Worm (Caenorhabditis elegans): ENCODE results near the gene paf-2.
"Not testable (repeated sequence)": the region's sequence is repeated elsewhere in the genome, so short reads cannot be mapped to it uniquely, and the experiment has no call there.

Gene paf-2

ce11 chrX:4297452-4297851 lies at the start of gene paf-2:
Gene paf-2, minus strand, starts transcription at chrX:4297741.
- TF ChIP-seq ceh-28 (tag; optimal IDR thresholded peaks at IDR 0.05) (no peak), nhr-237 (tag; optimal IDR thresholded peaks at IDR 0.05) (no peak), skn-1 (tag; optimal IDR thresholded peaks at IDR 0.05) (no peak), mdl-1 (tag; optimal IDR thresholded peaks at IDR 0.05) (no peak), fkh-2 (tag; optimal IDR thresholded peaks at IDR 0.05) (no peak), nhr-12 (tag; optimal IDR thresholded peaks at IDR 0.05) (no peak), lin-39 (tag; optimal IDR thresholded peaks at IDR 0.05) (peak; percentile 21), sea-2 (GFP tag; optimal IDR thresholded peaks at IDR 0.05) (no peak), nhr-11 (tag; optimal IDR thresholded peaks at IDR 0.05) (no peak), unc-62 (GFP tag; optimal IDR thresholded peaks at IDR 0.05) (no peak), egl-5 (tag; optimal IDR thresholded peaks at IDR 0.05) (peak; percentile 1), nhr-43 (tag; optimal IDR thresholded peaks at IDR 0.05; ENCODE audit: poor library complexity, severe bottlenecking) (no peak), lsy-12 (tag; optimal IDR thresholded peaks at IDR 0.05) (no peak)

DNA sequence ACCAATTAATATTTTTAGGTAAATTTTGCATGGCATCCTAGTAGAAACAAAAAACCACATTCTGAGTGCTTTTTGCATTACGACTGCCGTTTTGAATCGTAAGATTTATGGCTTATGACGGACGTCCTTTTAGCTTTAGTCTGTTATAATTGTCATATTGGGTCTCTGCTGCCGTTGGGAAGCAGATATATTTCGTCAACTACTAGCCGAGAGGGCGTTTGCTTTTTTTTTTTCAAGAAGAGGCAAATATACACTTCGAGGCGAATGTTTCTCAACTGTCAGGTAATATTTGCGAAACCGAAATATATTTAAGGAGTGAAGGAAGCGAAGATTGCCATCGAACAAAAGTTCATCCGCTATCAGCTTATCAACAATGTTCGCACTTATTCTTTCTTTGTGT lies 46.4 kb upstream of the paf-2 start, which contains the start of gene F14H12.3:
F14H12.3 (plus strand) TSS at position 301 of the 400 bp plus-strand sequence.
- TF ChIP-seq lsy-12 (tag; optimal IDR thresholded peaks at IDR 0.05) (no peak), nhr-28 (tag; optimal IDR thresholded peaks at IDR 0.05) (no peak), lin-39 (tag; optimal IDR thresholded peaks at IDR 0.05) (no peak), nhr-76 (tag; optimal IDR thresholded peaks at IDR 0.05) (no peak), ceh-16 (tag; optimal IDR thresholded peaks at IDR 0.05) (no peak)

DNA sequence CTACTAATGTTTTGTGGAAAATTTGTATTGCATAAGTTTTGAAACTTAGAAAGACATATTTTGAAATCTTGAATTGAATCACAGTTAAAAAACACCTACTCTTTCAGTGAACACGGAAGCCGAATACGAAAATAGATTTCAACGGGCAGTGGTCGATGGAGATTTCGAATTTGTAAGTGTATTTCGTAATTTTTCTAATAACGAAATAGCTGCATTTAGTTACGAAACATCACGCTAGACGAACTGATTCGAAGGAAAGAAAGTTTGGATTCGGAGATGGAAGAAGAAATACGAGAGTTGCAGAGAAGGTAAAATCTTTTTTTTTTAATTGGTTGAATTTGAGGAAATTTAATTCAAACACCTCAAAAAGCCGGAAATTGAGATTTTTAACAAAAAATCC lies 45.2 kb upstream of the paf-2 start:
- no peak for TF ChIP-seq jun-1 (tag; optimal IDR thresholded peaks at IDR 0.05)
- TF ChIP-seq fos-1 (tag; optimal IDR thresholded peaks at IDR 0.05) = no peak
- TF ChIP-seq nfya-1 (tag; optimal IDR thresholded peaks at IDR 0.05; ENCODE audit: insufficient read depth) = no peak
- TF ChIP-seq nhr-67 (tag; optimal IDR thresholded peaks at IDR 0.05) = no peak
- no peak for TF ChIP-seq snpc-4 (tag; optimal IDR thresholded peaks at IDR 0.05)
- no peak for TF ChIP-seq mdl-1 (tag; optimal IDR thresholded peaks at IDR 0.05)
- TF ChIP-seq nhr-12 (tag; optimal IDR thresholded peaks at IDR 0.05) = no peak
- no peak for TF ChIP-seq skn-1 (tag; optimal IDR thresholded peaks at IDR 0.05)
- TF ChIP-seq elt-1 (tag; optimal IDR thresholded peaks at IDR 0.05) = no peak
- no peak for TF ChIP-seq ceh-82 (tag; optimal IDR thresholded peaks at IDR 0.05)
- no peak for TF ChIP-seq hmg-11 (tag; optimal IDR thresholded peaks at IDR 0.05)
- TF ChIP-seq tbx-2 (tag; optimal IDR thresholded peaks at IDR 0.05) = no peak

DNA sequence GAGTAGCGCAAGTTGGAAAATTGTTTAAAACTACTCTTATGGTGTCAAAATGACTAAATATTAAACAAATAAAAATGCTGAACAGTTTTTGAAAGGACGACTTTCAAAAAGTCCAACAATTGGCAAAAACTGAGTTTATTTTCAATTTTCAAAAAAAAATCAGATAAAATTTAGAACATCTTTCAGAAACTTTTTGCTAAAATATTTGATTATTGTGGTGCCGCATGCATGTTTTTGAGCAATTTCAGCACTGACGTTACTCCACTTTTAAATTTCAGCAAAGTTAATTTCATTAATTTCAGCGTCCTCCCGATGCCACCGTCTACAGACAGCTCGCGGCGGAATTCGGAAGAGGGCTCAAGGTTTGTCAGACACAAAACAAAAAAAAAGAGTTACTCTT lies 41.8 kb upstream of the paf-2 start, which contains the start of gene cst-1:
cst-1 (plus strand) TSS at position 301 of the 400 bp plus-strand sequence.
- not testable (repeated sequence) for TF ChIP-seq unc-62 (GFP tag; optimal IDR thresholded peaks at IDR 0.05); pha-4 (tag; optimal IDR thresholded peaks at IDR 0.05); R02D3.7 (tag; optimal IDR thresholded peaks at IDR 0.05)

ce11 chrX:4335950-4336349 lies 38.4 kb upstream of the paf-2 start, which contains the start of gene cst-2:
Gene cst-2, minus strand, starts transcription at chrX:4336050.
- not testable (repeated sequence) for TF ChIP-seq elt-1, ceh-9, ztf-4 (tag; optimal IDR thresholded peaks at IDR 0.05)

DNA sequence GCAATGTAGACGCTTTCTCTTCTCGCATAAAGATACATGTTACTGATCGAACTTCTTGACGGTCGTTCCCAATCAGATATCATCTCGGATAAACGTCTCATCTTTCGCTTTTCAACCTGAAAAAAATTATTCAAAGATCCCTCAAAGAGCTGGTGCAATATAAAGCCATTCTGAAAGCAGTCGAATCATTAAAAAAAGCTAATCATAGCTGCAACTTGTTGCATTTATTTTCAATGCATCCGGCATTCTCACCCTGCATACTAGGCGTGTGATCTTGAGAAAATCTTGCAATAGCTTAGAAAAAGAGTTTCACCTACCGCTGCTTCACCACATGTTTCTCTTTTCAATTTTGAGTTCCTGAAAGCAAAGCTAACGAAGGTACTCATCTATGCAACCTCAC lies 34.8 kb upstream of the paf-2 start, which contains the start of gene C24A8.6:
C24A8.6 (minus strand) TSS at position 101 of the 400 bp plus-strand sequence.
- not testable (repeated sequence) for TF ChIP-seq nhr-25 (tag; optimal IDR thresholded peaks at IDR 0.05); nhr-43 (tag; optimal IDR thresholded peaks at IDR 0.05; ENCODE audit: poor library complexity, severe bottlenecking); nhr-11 (tag; optimal IDR thresholded peaks at IDR 0.05)

DNA sequence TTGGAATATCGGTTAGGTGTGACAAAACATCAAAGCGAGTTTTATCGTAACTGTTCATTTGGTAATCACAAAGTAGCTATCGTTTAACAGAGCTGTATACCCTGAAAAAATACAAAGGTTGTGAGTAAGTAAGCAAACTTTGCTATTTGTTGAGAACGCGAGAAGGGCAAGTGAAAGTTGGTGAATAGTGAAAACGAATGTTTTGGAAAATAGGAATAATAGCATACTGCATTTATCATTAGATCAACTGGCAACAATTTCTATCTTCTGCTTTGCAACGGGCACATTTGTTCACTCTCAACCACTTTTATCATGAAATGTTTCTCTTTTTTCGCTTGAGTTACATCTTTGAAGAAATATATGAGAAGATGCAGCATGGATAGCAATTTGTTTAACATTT lies 31.3 kb upstream of the paf-2 start, which contains the start of gene C24A8.5:
C24A8.5 (minus strand) TSS at position 101 of the 400 bp plus-strand sequence.
- TF ChIP-seq egl-5 (tag; optimal IDR thresholded peaks at IDR 0.05) (no peak), nhr-12 (tag; optimal IDR thresholded peaks at IDR 0.05) (no peak)
